Worm (Caenorhabditis elegans): Measurements from ENCODE around the gene Y50D4A.4.

The Y50D4A.4 gene

ce11 chrV:1195995-1196394, at the start of gene Y50D4A.4, which contains the start of gene wrb-1:
Gene Y50D4A.4, minus strand, starts transcription at chrV:1196127.
Gene wrb-1, plus strand, starts transcription at chrV:1196072.
- TF ChIP-seq C06A6.2 (GFP tag; conservative IDR thresholded peaks at IDR 0.05) = no peak
- TF ChIP-seq F33H1.4 (GFP tag; IDR thresholded peaks at IDR 0.05) = no peak
- TF ChIP-seq tlf-1 (GFP tag; optimal IDR thresholded peaks at IDR 0.05) = no peak
- TF ChIP-seq Y53G8AR.9 (GFP tag; conservative IDR thresholded peaks at IDR 0.05) = no peak
- no peak for TF ChIP-seq tbp1 (GFP tag; optimal IDR thresholded peaks at IDR 0.05)
- TF ChIP-seq gei-17 (GFP tag; optimal IDR thresholded peaks at IDR 0.05) = no peak
- peak; percentile 34; the same call in 1 of the 2 replicates for TF ChIP-seq madf-6 (GFP tag; IDR thresholded peaks at IDR 0.05)
- TF ChIP-seq Y79H2A.3 (GFP tag; conservative IDR thresholded peaks at IDR 0.05) = no peak
- TF ChIP-seq ztf-28 (GFP tag; IDR thresholded peaks at IDR 0.05) = no peak
- no peak for TF ChIP-seq unc-62 (GFP tag; optimal IDR thresholded peaks at IDR 0.05)
- no peak for TF ChIP-seq rcor-1 (GFP tag; IDR thresholded peaks at IDR 0.05)
- no peak for TF ChIP-seq F49E8.2 (tag; optimal IDR thresholded peaks at IDR 0.05; ENCODE audit: insufficient read depth)
- no peak for TF ChIP-seq B0035.1 (tag; optimal IDR thresholded peaks at IDR 0.05)
- no peak for TF ChIP-seq B0019.2 (GFP tag; conservative IDR thresholded peaks at IDR 0.05)
- no peak for TF ChIP-seq madf-8 (GFP tag; conservative IDR thresholded peaks at IDR 0.05)
- no peak for TF ChIP-seq him-1 (tag; optimal IDR thresholded peaks at IDR 0.05)
- TF ChIP-seq F55B11.4 (tag; optimal IDR thresholded peaks at IDR 0.05; ENCODE audit: borderline replicate concordance, insufficient read depth) = no peak
- TF ChIP-seq lin-40 (tag; optimal IDR thresholded peaks at IDR 0.05) = peak; percentile 59
- TF ChIP-seq aptf-3 (GFP tag; IDR thresholded peaks at IDR 0.05) = no peak
- TF ChIP-seq lsy-27 (tag; optimal IDR thresholded peaks at IDR 0.05; ENCODE audit: borderline replicate concordance, insufficient read depth) = no peak
- no peak for TF ChIP-seq T26A5.8 (tag; optimal IDR thresholded peaks at IDR 0.05)
- no peak for TF ChIP-seq dpff-1 (tag; optimal IDR thresholded peaks at IDR 0.05)
- TF ChIP-seq lin-54 (GFP tag; optimal IDR thresholded peaks at IDR 0.05) = peak; percentile 38
- no peak for TF ChIP-seq bed-2 (GFP tag; IDR thresholded peaks at IDR 0.05)
- no peak for TF ChIP-seq Y67H2A.10 (GFP tag; conservative IDR thresholded peaks at IDR 0.05)
- no peak for TF ChIP-seq aptf-2 (GFP tag; conservative IDR thresholded peaks at IDR 0.05)
- TF ChIP-seq egrh-3 (GFP tag; IDR thresholded peaks at IDR 0.05) = no peak
- peak; percentile 3 for TF ChIP-seq lsl-1 (GFP tag; optimal IDR thresholded peaks at IDR 0.05)
- TF ChIP-seq lin-35 (GFP tag; optimal IDR thresholded peaks at IDR 0.05) = peak in 1 of 3 experiments; percentile 83
- no peak for TF ChIP-seq ztf-26 (tag; optimal IDR thresholded peaks at IDR 0.05)
- TF ChIP-seq B0336.3 (GFP tag; IDR thresholded peaks at IDR 0.05) = no peak
- no peak for TF ChIP-seq xnd-1 (tag; optimal IDR thresholded peaks at IDR 0.05)
- TF ChIP-seq ekl-4 (GFP tag; IDR thresholded peaks at IDR 0.05) = no peak
- peak; percentile 40 for TF ChIP-seq dpl-1 (GFP tag; optimal IDR thresholded peaks at IDR 0.05)
- no peak for TF ChIP-seq ceh-27 (GFP tag; optimal IDR thresholded peaks at IDR 0.05)
- no peak for TF ChIP-seq ets-4 (GFP tag; optimal IDR thresholded peaks at IDR 0.05)
- TF ChIP-seq fkh-3 (tag; optimal IDR thresholded peaks at IDR 0.05) = no peak
- no peak for TF ChIP-seq egl-44 (GFP tag; IDR thresholded peaks at IDR 0.05)
- no peak for TF ChIP-seq snpc-4 (GFP tag; optimal IDR thresholded peaks at IDR 0.05)
- TF ChIP-seq snpc-4 (tag; optimal IDR thresholded peaks at IDR 0.05) = peak in 1 of 4 experiments; percentile 64
- TF ChIP-seq lir-1 (GFP tag; conservative IDR thresholded peaks at IDR 0.05) = no peak
- no peak for TF ChIP-seq nhr-80 (tag; optimal IDR thresholded peaks at IDR 0.05)
- TF ChIP-seq lag-1 (GFP tag; IDR thresholded peaks at IDR 0.05) = no peak
- no peak for TF ChIP-seq unc-130 (GFP tag; optimal IDR thresholded peaks at IDR 0.05)
- TF ChIP-seq ceh-79 (tag; optimal IDR thresholded peaks at IDR 0.05) = no peak
- TF ChIP-seq F37B4.10 (GFP tag; IDR thresholded peaks at IDR 0.05) = no peak
- TF ChIP-seq chd-7 (tag; optimal IDR thresholded peaks at IDR 0.05) = no peak
- TF ChIP-seq cebp-2 (GFP tag; IDR thresholded peaks at IDR 0.05) = no peak
- TF ChIP-seq sdz-38 (tag; optimal IDR thresholded peaks at IDR 0.05) = no peak
- TF ChIP-seq F23B12.7 (tag; optimal IDR thresholded peaks at IDR 0.05; ENCODE audit: insufficient read depth) = no peak

Data from whole organism, young adult.